Worm (Caenorhabditis elegans): ENCODE measurements around the gene Y116A8C.43.

The Y116A8C.43 gene

ce11 chrIV:17131035-17131595 is 42.5 kb downstream of the Y116A8C.43 start, which contains the start of the genes Y116A8C.37 and Y116A8C.38:
TSS of gene Y116A8C.37 (minus strand) at chrIV:17131135.
TSS of gene Y116A8C.38 (plus strand) at chrIV:17131545.
- TF ChIP-seq D2030.7 (GFP tag; IDR thresholded peaks at IDR 0.05) (no peak), madf-10 (tag; optimal IDR thresholded peaks at IDR 0.05) (no peak), B0336.3 (GFP tag; IDR thresholded peaks at IDR 0.05) (no peak), cebp-1 (GFP tag; IDR thresholded peaks at IDR 0.05) (no peak), cebp-1 (tag; optimal IDR thresholded peaks at IDR 0.05) (no peak), snpc-4 (GFP tag; optimal IDR thresholded peaks at IDR 0.05) (no peak), snpc-4 (tag; optimal IDR thresholded peaks at IDR 0.05) (no peak), tlf-1 (GFP tag; optimal IDR thresholded peaks at IDR 0.05) (no peak), egl-18 (GFP tag; IDR thresholded peaks at IDR 0.05) (no peak), hlh-26 (GFP tag; conservative IDR thresholded peaks at IDR 0.05) (no peak), dpff-1 (tag; optimal IDR thresholded peaks at IDR 0.05) (no peak), lin-54 (GFP tag; optimal IDR thresholded peaks at IDR 0.05) (no peak), fkh-3 (tag; optimal IDR thresholded peaks at IDR 0.05) (no peak), ztf-25 (GFP tag; IDR thresholded peaks at IDR 0.05) (no peak), nfya-2 (GFP tag; IDR thresholded peaks at IDR 0.05) (no peak), K12H6.12 (tag; optimal IDR thresholded peaks at IDR 0.05) (no peak), Y53G8AR.9 (GFP tag; conservative IDR thresholded peaks at IDR 0.05) (no peak)

Measured in whole organism, young adult.